Fruit fly (Drosophila melanogaster): ENCODE data around the gene Dna2.

DNA sequence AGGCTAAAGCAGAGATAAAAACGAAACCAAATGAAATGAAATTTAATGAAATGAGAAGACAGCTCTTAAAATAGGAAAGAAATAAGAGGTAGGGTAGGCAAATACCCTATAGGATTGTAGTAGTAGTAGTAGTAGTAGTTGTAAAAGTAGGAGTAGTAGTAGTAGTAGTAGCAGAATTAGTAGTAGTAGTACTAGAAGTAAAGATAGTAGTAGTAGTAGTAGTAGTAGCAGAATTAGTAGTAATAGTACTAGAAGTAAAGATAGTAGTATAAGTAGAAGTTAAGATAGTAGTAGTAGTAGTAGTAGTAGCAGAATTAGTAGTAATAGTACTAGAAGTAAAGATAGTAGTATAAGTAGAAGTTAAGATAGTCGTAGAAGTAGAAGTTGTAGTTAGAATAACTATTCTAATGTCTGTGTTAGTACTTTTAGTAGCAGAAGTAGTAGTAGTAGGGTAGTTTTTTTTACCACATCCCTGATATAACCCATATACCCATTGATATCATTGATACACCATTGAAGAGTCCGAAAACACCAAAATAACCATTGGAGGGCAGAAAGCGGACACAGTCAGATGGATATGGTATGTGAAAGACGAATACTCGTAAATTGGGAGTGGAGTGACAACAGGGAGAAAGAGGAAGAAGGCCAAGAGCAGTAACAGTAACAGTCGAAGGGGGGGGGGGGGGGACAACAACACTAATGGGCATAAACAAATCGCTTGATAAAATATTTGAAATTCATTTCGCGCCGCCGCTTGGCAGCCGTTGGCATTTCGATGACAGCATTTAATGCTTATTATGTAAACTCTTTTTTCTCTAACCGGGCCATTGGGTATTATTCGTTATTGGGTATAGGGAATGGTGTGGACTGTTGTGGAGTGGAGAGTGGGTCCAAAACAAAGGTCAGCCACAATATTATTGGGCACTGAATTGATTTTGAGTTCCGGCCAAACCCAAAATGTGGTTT, 4.7 kb downstream of the Dna2 start:
- no peak for TF ChIP-seq rgr (GFP tag; optimal IDR thresholded peaks at IDR 0.05)
- TF ChIP-seq Mio (GFP tag; optimal IDR thresholded peaks at IDR 0.05): no peak
- no peak for TF ChIP-seq lola (GFP tag; optimal IDR thresholded peaks at IDR 0.05)
- TF ChIP-seq pan (optimal IDR thresholded peaks at IDR 0.05): no peak
- TF ChIP-seq Hr78 (GFP tag; optimal IDR thresholded peaks at IDR 0.05): no peak
- no peak for TF ChIP-seq Jra (GFP tag; optimal IDR thresholded peaks at IDR 0.05)
- no peak for TF ChIP-seq Hr83 (GFP tag; optimal IDR thresholded peaks at IDR 0.05; ENCODE audit: poor library complexity, severe bottlenecking)
- no peak for TF ChIP-seq CG9705 (GFP tag; optimal IDR thresholded peaks at IDR 0.05)
- no peak for TF ChIP-seq Abd-B (GFP tag; optimal IDR thresholded peaks at IDR 0.05)
- no peak for TF ChIP-seq HLH106 (tag; optimal IDR thresholded peaks at IDR 0.05)
- TF ChIP-seq h (GFP tag; optimal IDR thresholded peaks at IDR 0.05): no peak
- no peak for TF ChIP-seq Rel (GFP tag; optimal IDR thresholded peaks at IDR 0.05)
- no peak for TF ChIP-seq Rel (tag; optimal IDR thresholded peaks at IDR 0.05)
- no peak for TF ChIP-seq brk (GFP tag; optimal IDR thresholded peaks at IDR 0.05)
